Fruit fly (Drosophila melanogaster) whole organism, pupa: ENCODE data around the gene Mlp84B.

Experiments used
- CG10348 ChIP-seq: fragments of 200-800 bp; sonication (Bioruptor generic); IDR thresholded peaks from 2 replicates; pipeline ENCODE4 v1.3.6; 2022; ENCODE audit warnings: missing biosample characterization, missing genetic modification characterization
- CG12605 ChIP-seq: fragments of 200-800 bp; sonication (Bioruptor generic); IDR thresholded peaks from 2 replicates; pipeline ENCODE4 v1.3.6; 2022; ENCODE audit warnings: missing biosample characterization, missing genetic modification characterization
- CG13204 ChIP-seq: fragments of 200-800 bp; sonication (Bioruptor generic); optimal IDR thresholded peaks from 2 replicates; lab custom pipeline; 2018; ENCODE audit warnings: missing biosample characterization, mild to moderate bottlenecking, missing genetic modification characterization, moderate library complexity
- CG14655 ChIP-seq: fragments of 200-800 bp; sonication (Bioruptor generic); optimal IDR thresholded peaks from 3 replicates; lab custom pipeline; 2017; ENCODE audit warnings: mild to moderate bottlenecking, missing biosample characterization, missing genetic modification reagents, missing genetic modification characterization
- CG17806 ChIP-seq: fragments of 200-800 bp; sonication (Bioruptor generic); optimal IDR thresholded peaks from 2 replicates; lab custom pipeline; 2018; ENCODE audit warnings: missing biosample characterization, mild to moderate bottlenecking, missing genetic modification characterization, moderate library complexity
- CG32121 ChIP-seq: fragments of 200-800 bp; sonication (Bioruptor generic); IDR thresholded peaks from 2 replicates; pipeline ENCODE4 v1.3.6; 2022; ENCODE audit warnings: missing biosample characterization, missing genetic modification characterization
- CG4496 ChIP-seq: fragments of 200-800 bp; sonication (Bioruptor generic); IDR thresholded peaks from 3 replicates; pipeline ENCODE4 v1.3.6; 2022; ENCODE audit warnings: missing biosample characterization, missing genetic modification characterization
- CG8301 ChIP-seq: fragments of 200-800 bp; sonication (Bioruptor generic); optimal IDR thresholded peaks from 2 replicates; lab custom pipeline; 2018; ENCODE audit warnings: missing biosample characterization, mild to moderate bottlenecking, missing genetic modification characterization
- CG9948 ChIP-seq: fragments of 200-800 bp; sonication (Bioruptor generic); optimal IDR thresholded peaks from 2 replicates; lab custom pipeline; 2018; ENCODE audit warnings: missing biosample characterization, mild to moderate bottlenecking, missing genetic modification characterization, moderate library complexity
- D1 ChIP-seq: fragments of 200-800 bp; sonication (Bioruptor generic); optimal IDR thresholded peaks from 2 replicates; lab custom pipeline; 2018; ENCODE audit warnings: missing biosample characterization, mild to moderate bottlenecking, missing genetic modification characterization, moderate library complexity
- EcR ChIP-seq: fragments of 200-800 bp; sonication (Bioruptor generic); optimal IDR thresholded peaks from 3 replicates; lab custom pipeline; 2019; ENCODE audit warnings: missing biosample characterization, missing genetic modification characterization, mild to moderate bottlenecking, moderate library complexity, missing genetic modification reagents
- Pif1A ChIP-seq: fragments of 200-800 bp; sonication (Bioruptor generic); optimal IDR thresholded peaks from 3 replicates; lab custom pipeline; 2016; ENCODE audit warnings: missing biosample characterization, missing genetic modification characterization
- gl ChIP-seq: fragments of 200-800 bp; sonication (Bioruptor generic); optimal IDR thresholded peaks from 2 replicates; lab custom pipeline; 2018; ENCODE audit warnings: missing biosample characterization, mild to moderate bottlenecking, missing genetic modification characterization
- rn ChIP-seq: fragments of 200-800 bp; sonication (Bioruptor generic); IDR thresholded peaks from 2 replicates; pipeline ENCODE4 v1.3.6; 2022; ENCODE audit warnings: missing biosample characterization, missing genetic modification characterization

DNA sequence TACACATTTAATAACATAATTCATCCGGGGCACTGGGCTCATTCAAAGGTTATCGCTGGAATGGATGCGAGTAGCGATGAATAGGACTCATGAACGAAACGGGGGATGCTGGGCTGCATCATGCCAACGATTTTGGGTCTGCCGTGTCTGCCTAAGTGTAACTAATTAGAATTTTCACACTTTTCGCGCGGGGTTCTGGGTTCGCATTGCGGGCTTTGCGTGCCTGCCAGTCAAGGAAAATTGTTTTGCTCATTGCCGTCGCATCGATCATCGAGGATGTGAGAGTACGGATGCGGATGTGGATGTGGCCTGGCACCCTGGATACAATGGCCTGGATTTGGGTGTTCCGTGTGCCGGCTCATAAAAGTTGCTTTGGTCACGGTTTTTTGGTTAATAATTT, 20.5 kb upstream of the Mlp84B start:
- TF ChIP-seq gl (no peak), CG10348 (GFP tag; lab: Robert Waterston, UW) (no peak), CG32121 (no peak), CG17806 (tag; lab: Kevin White, UChicago) (no peak), CG4496 (GFP tag; lab: Robert Waterston, UW) (no peak), EcR (no peak), CG14655 (GFP tag; lab: Kevin White, UChicago) (no peak), CG13204 (GFP tag; lab: Kevin White, UChicago) (no peak), CG9948 (tag; lab: Kevin White, UChicago) (no peak), D1 (tag; lab: Kevin White, UChicago) (no peak), rn (GFP tag; lab: Robert Waterston, UW) (no peak), CG8301 (no peak), Pif1A (no peak), CG12605 (no peak)
